Fruit fly (Drosophila melanogaster) whole organism, embryonic: Measurements from ENCODE around the gene CG14535.
A peak's percentile ranks its signal among the peaks of the same experiment; 100 is the strongest.

Experiments used
- Ada2b ChIP-seq: fragments of 200-800 bp; sonication (Bioruptor generic); IDR thresholded peaks from 2 replicates; pipeline ENCODE4 v1.3.6; 2022; ENCODE audit warnings: missing biosample characterization, missing genetic modification characterization
- B-H2 ChIP-seq: fragments of 200-800 bp; sonication (Bioruptor generic); optimal IDR thresholded peaks from 2 replicates; lab custom pipeline; 2018; ENCODE audit warnings: missing biosample characterization, mild to moderate bottlenecking, missing genetic modification characterization
- Bgb ChIP-seq: fragments of 200-800 bp; sonication (Bioruptor generic); IDR thresholded peaks from 2 replicates; pipeline ENCODE4 v1.3.6; 2022; ENCODE audit warnings: missing biosample characterization, missing genetic modification characterization; ENCODE audit not compliant: partially characterized antibody
- CG10543 ChIP-seq: fragments of 200-800 bp; sonication (Bioruptor generic); optimal IDR thresholded peaks from 3 replicates; lab custom pipeline; 2017; ENCODE audit warnings: missing biosample characterization, mild to moderate bottlenecking, missing genetic modification characterization, moderate library complexity
- CG10565 ChIP-seq: fragments of 200-800 bp; sonication (Bioruptor generic); optimal IDR thresholded peaks from 3 replicates; lab custom pipeline; 2016; ENCODE audit warnings: missing biosample characterization, mild to moderate bottlenecking, missing genetic modification characterization
- CG12071 ChIP-seq: fragments of 200-800 bp; sonication (Bioruptor generic); optimal IDR thresholded peaks from 3 replicates; lab custom pipeline; 2018; ENCODE audit warnings: missing biosample characterization, mild to moderate bottlenecking, missing genetic modification characterization
- CG13424 ChIP-seq: fragments of 200-800 bp; sonication (Bioruptor generic); optimal IDR thresholded peaks from 2 replicates; lab custom pipeline; 2019; ENCODE audit warnings: missing biosample characterization, mild to moderate bottlenecking, missing genetic modification characterization, moderate library complexity
- CG15269 ChIP-seq: fragments of 200-800 bp; sonication (Bioruptor generic); optimal IDR thresholded peaks from 2 replicates; lab custom pipeline; 2018; ENCODE audit warnings: missing biosample characterization, mild to moderate bottlenecking, missing genetic modification characterization, moderate library complexity
- CG15601 ChIP-seq: fragments of 200-800 bp; sonication (Bioruptor generic); optimal IDR thresholded peaks from 3 replicates; lab custom pipeline; 2019; ENCODE audit warnings: missing biosample characterization, mild to moderate bottlenecking, missing genetic modification characterization, moderate library complexity
- CG15696 ChIP-seq: fragments of 200-800 bp; sonication (Bioruptor generic); optimal IDR thresholded peaks from 2 replicates; lab custom pipeline; 2019; ENCODE audit warnings: missing biosample characterization, mild to moderate bottlenecking, missing genetic modification characterization, moderate library complexity
- CG1603 ChIP-seq: fragments of 200-800 bp; sonication (Bioruptor generic); optimal IDR thresholded peaks from 2 replicates; lab custom pipeline; 2019; ENCODE audit warnings: missing biosample characterization, mild to moderate bottlenecking, missing genetic modification characterization, moderate library complexity
- CG17802 ChIP-seq: fragments of 200-800 bp; sonication (Bioruptor generic); optimal IDR thresholded peaks from 2 replicates; lab custom pipeline; 2018; ENCODE audit warnings: missing biosample characterization, mild to moderate bottlenecking, missing genetic modification characterization, moderate library complexity
- CG30403 ChIP-seq: fragments of 200-800 bp; sonication (Bioruptor generic); optimal IDR thresholded peaks from 3 replicates; lab custom pipeline; 2016; ENCODE audit warnings: missing biosample characterization, missing genetic modification characterization
- CG31224 ChIP-seq: fragments of 200-800 bp; sonication (Bioruptor generic); IDR thresholded peaks from 2 replicates; pipeline ENCODE4 v1.3.6; 2022; ENCODE audit warnings: missing biosample characterization, missing genetic modification characterization
- CG4328 ChIP-seq: fragments of 200-800 bp; sonication (Bioruptor generic); optimal IDR thresholded peaks from 3 replicates; lab custom pipeline; 2017; ENCODE audit warnings: missing biosample characterization, missing genetic modification reagents, missing genetic modification characterization
- CG4424 ChIP-seq: fragments of 200-800 bp; sonication (Bioruptor generic); optimal IDR thresholded peaks from 3 replicates; lab custom pipeline; 2016; ENCODE audit warnings: missing biosample characterization, missing genetic modification characterization
- CG4854 ChIP-seq: fragments of 200-800 bp; sonication (Bioruptor generic); optimal IDR thresholded peaks from 2 replicates; lab custom pipeline; 2016; ENCODE audit warnings: missing biosample characterization, missing genetic modification characterization, inconsistent platforms
- CG6854 ChIP-seq: fragments of 200-800 bp; sonication (Bioruptor generic); optimal IDR thresholded peaks from 3 replicates; lab custom pipeline; 2017; ENCODE audit warnings: missing biosample characterization, mild to moderate bottlenecking, missing genetic modification characterization
- CG7963 ChIP-seq: fragments of 200-800 bp; sonication (Bioruptor generic); IDR thresholded peaks from 3 replicates; pipeline ENCODE4 v1.3.6; 2022; ENCODE audit warnings: missing biosample characterization, missing genetic modification characterization; ENCODE audit not compliant: partially characterized antibody
- CG7987 ChIP-seq: fragments of 200-800 bp; sonication (Bioruptor generic); optimal IDR thresholded peaks from 2 replicates; lab custom pipeline; 2018; ENCODE audit warnings: missing biosample characterization, mild to moderate bottlenecking, missing genetic modification characterization, moderate library complexity
- CG8944 ChIP-seq: fragments of 200-800 bp; sonication (Bioruptor generic); optimal IDR thresholded peaks from 3 replicates; lab custom pipeline; 2016; ENCODE audit warnings: missing biosample characterization, missing genetic modification characterization
- CG9437 ChIP-seq: fragments of 200-800 bp; sonication (Bioruptor generic); optimal IDR thresholded peaks from 2 replicates; lab custom pipeline; 2018; ENCODE audit warnings: missing biosample characterization, mild to moderate bottlenecking, missing genetic modification characterization
- Chrac-16 ChIP-seq: fragments of 200-800 bp; sonication (Bioruptor generic); optimal IDR thresholded peaks from 3 replicates; lab custom pipeline; 2016; ENCODE audit warnings: missing biosample characterization, missing genetic modification characterization
- CrebB ChIP-seq: fragments of 200-800 bp; sonication (Bioruptor generic); optimal IDR thresholded peaks from 3 replicates; lab custom pipeline; 2018; ENCODE audit warnings: missing biosample characterization, mild to moderate bottlenecking, missing genetic modification characterization
- D19B ChIP-seq: fragments of 200-800 bp; sonication (Bioruptor generic); optimal IDR thresholded peaks from 2 replicates; lab custom pipeline; 2017; ENCODE audit warnings: missing biosample characterization, mild to moderate bottlenecking, missing genetic modification characterization
- Dbx ChIP-seq: fragments of 200-800 bp; sonication (Bioruptor generic); IDR thresholded peaks from 3 replicates; pipeline ENCODE4 v1.3.6; 2022; ENCODE audit warnings: missing biosample characterization, missing genetic modification characterization
- Ets65A ChIP-seq: fragments of 200-800 bp; sonication (Bioruptor generic); peaks from one replicate; lab custom pipeline; 2016; ENCODE audit warnings: missing biosample characterization, missing genetic modification characterization
- Hey ChIP-seq: fragments of 200-800 bp; sonication (Bioruptor generic); optimal IDR thresholded peaks from 3 replicates; lab custom pipeline; 2018; ENCODE audit warnings: missing biosample characterization, mild to moderate bottlenecking, missing genetic modification characterization
- Hmx ChIP-seq: fragments of 200-800 bp; sonication (Bioruptor generic); optimal IDR thresholded peaks from 2 replicates; lab custom pipeline; 2016; ENCODE audit warnings: missing biosample characterization, missing genetic modification characterization
- Hr3 ChIP-seq: fragments of 200-800 bp; sonication (Bioruptor generic); optimal IDR thresholded peaks from 3 replicates; lab custom pipeline; 2016; ENCODE audit warnings: missing biosample characterization, missing genetic modification characterization
- Lhr ChIP-seq: fragments of 200-800 bp; sonication (Bioruptor generic); optimal IDR thresholded peaks from 3 replicates; lab custom pipeline; 2017; ENCODE audit warnings: mild to moderate bottlenecking, missing biosample characterization, missing genetic modification reagents, missing genetic modification characterization
- Ravus ChIP-seq: fragments of 200-800 bp; sonication (Bioruptor generic); IDR thresholded peaks from 2 replicates; pipeline ENCODE4 v1.3.6; 2022; ENCODE audit warnings: missing biosample characterization, missing genetic modification characterization
- al ChIP-seq: fragments of 200-800 bp; sonication (Bioruptor generic); IDR thresholded peaks from 2 replicates; pipeline ENCODE4 v1.3.6; 2022; ENCODE audit warnings: missing biosample characterization, missing genetic modification characterization
- ash1 ChIP-seq: fragments of 200-800 bp; sonication (Bioruptor generic); optimal IDR thresholded peaks from 2 replicates; lab custom pipeline; 2018; ENCODE audit warnings: missing biosample characterization, mild to moderate bottlenecking, missing genetic modification characterization
- az2 ChIP-seq: fragments of 200-800 bp; sonication (Bioruptor generic); optimal IDR thresholded peaks from 3 replicates; lab custom pipeline; 2016; ENCODE audit warnings: missing biosample characterization, missing genetic modification characterization
- bab2 ChIP-seq: fragments of 200-800 bp; sonication (Bioruptor generic); optimal IDR thresholded peaks from 2 replicates; lab custom pipeline; 2016; ENCODE audit warnings: missing biosample characterization, missing genetic modification characterization
- croc ChIP-seq: fragments of 200-800 bp; sonication (Bioruptor generic); conservative IDR thresholded peaks from 3 replicates; pipeline ENCODE4 v1.3.6; 2022; ENCODE audit warnings: missing biosample characterization, missing genetic modification characterization
- dmrt11E ChIP-seq: fragments of 200-800 bp; sonication (Bioruptor generic); optimal IDR thresholded peaks from 3 replicates; lab custom pipeline; 2018; ENCODE audit warnings: missing biosample characterization, mild to moderate bottlenecking, missing genetic modification characterization, moderate library complexity
- gfzf ChIP-seq: fragments of 200-800 bp; sonication (Bioruptor generic); optimal IDR thresholded peaks from 2 replicates; lab custom pipeline; 2016; ENCODE audit warnings: missing biosample characterization, mild to moderate bottlenecking, missing genetic modification characterization, moderate library complexity
- ham ChIP-seq: fragments of 200-800 bp; sonication (Bioruptor generic); IDR thresholded peaks from 2 replicates; pipeline ENCODE4 v1.3.6; 2022; ENCODE audit warnings: missing biosample characterization, missing genetic modification characterization
- jigr1 ChIP-seq: fragments of 200-800 bp; sonication (Bioruptor generic); IDR thresholded peaks from 3 replicates; pipeline ENCODE4 v1.3.6; 2022; ENCODE audit warnings: missing biosample characterization, missing genetic modification characterization
- mld ChIP-seq: fragments of 200-800 bp; sonication (Bioruptor generic); IDR thresholded peaks from 3 replicates; pipeline ENCODE4 v1.3.6; 2022; ENCODE audit warnings: missing biosample characterization, missing genetic modification characterization; ENCODE audit not compliant: partially characterized antibody
- nom ChIP-seq: fragments of 200-800 bp; sonication (Bioruptor generic); optimal IDR thresholded peaks from 2 replicates; lab custom pipeline; 2017; ENCODE audit warnings: missing biosample characterization, missing genetic modification characterization, mild to moderate bottlenecking, moderate library complexity, missing genetic modification reagents
- oc ChIP-seq: fragments of 200-800 bp; sonication (Bioruptor generic); optimal IDR thresholded peaks from 2 replicates; lab custom pipeline; 2018; ENCODE audit warnings: missing biosample characterization, mild to moderate bottlenecking, missing genetic modification characterization, moderate library complexity
- onecut ChIP-seq: fragments of 200-800 bp; sonication (Bioruptor generic); IDR thresholded peaks from 2 replicates; pipeline ENCODE4 v1.3.6; 2022; ENCODE audit warnings: missing biosample characterization, missing genetic modification characterization
- ro ChIP-seq: fragments of 200-800 bp; sonication (Bioruptor generic); IDR thresholded peaks from 2 replicates; pipeline ENCODE4 v1.3.6; 2022; ENCODE audit warnings: missing biosample characterization, missing genetic modification characterization
- sens-2 ChIP-seq: fragments of 200-800 bp; sonication (Bioruptor generic); IDR thresholded peaks from 2 replicates; pipeline ENCODE4 v1.3.6; 2022; ENCODE audit warnings: missing biosample characterization, missing genetic modification characterization
- shn ChIP-seq: fragments of 200-800 bp; sonication (Bioruptor generic); optimal IDR thresholded peaks from 3 replicates; lab custom pipeline; 2016; ENCODE audit warnings: missing biosample characterization, missing genetic modification characterization
- sr ChIP-seq: fragments of 200-800 bp; sonication (Bioruptor generic); IDR thresholded peaks from 3 replicates; pipeline ENCODE4 v1.3.6; 2022; ENCODE audit warnings: missing biosample characterization, missing genetic modification characterization

Gene CG14535

DNA sequence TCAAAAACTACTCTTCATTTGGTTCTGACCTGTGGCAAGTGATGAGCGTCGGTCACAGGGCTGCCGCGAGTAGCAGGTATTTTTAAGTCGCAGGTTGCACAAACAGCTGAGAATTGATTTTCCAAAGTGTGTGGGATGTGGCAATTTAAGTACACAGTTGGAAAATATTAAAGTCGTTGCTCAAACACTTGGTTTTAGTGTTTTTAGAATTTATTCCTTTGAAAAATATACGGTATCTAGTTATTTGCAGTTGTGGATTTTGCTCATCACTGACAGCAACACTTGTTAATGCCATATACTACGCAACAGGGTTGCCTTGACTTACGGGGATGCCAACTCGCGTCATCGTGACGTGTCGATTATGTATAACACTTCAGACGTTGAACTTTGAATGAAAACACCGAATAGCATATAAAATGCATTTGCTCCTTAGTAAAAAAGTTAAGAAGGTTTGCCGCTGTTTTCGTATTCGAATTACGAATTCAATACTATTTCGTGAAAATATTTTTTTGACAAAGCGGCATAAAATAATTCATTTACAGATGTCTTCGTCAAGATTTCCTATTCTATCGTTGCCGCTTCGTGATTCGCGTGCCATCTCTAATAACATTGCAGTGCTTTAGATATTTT is 55.4 kb downstream of the CG14535 start, which contains the start of the genes Herp and r2d2 (continued):
- no peak for TF ChIP-seq mld (GFP tag; lab: Robert Waterston, UW)
- peak; percentile 92 for TF ChIP-seq bab2 (GFP tag; lab: Kevin White, UChicago)
- peak; percentile 88 for TF ChIP-seq al (GFP tag; lab: Robert Waterston, UW)
- TF ChIP-seq shn = peak; percentile 96
- TF ChIP-seq CG4854 (GFP tag; lab: Kevin White, UChicago) = peak; percentile 73
- TF ChIP-seq Lhr (GFP tag; lab: Kevin White, UChicago) = peak; percentile 71
- TF ChIP-seq CG4424 = peak; percentile 93
- TF ChIP-seq Dbx (GFP tag; lab: Robert Waterston, UW) = peak; percentile 94
- TF ChIP-seq CG8944 (GFP tag; lab: Kevin White, UChicago) = peak; percentile 93
- TF ChIP-seq B-H2 (GFP tag; lab: Kevin White, UChicago) = peak; percentile 94
- peak; percentile 38 for TF ChIP-seq gfzf
- TF ChIP-seq Hr3 = peak; percentile 91
- TF ChIP-seq CG12071 (GFP tag; lab: Kevin White, UChicago) = peak; percentile 84
- TF ChIP-seq ash1 (GFP tag; lab: Kevin White, UChicago) = peak; percentile 55
- peak; percentile 65 for TF ChIP-seq CG17802 (tag; lab: Kevin White, UChicago)
- peak; percentile 84 for TF ChIP-seq D19B (GFP tag; lab: Kevin White, UChicago)
- peak; percentile 80; the same call in 2 of the 3 replicates for TF ChIP-seq jigr1 (GFP tag; lab: Robert Waterston, UW)
- peak; percentile 82 for TF ChIP-seq CG6854
- peak; percentile 87 for TF ChIP-seq nom
- peak; percentile 75 for TF ChIP-seq CG9437 (GFP tag; lab: Kevin White, UChicago)
- TF ChIP-seq CrebB (tag; lab: Kevin White, UChicago) = peak; percentile 81
- TF ChIP-seq Hmx (GFP tag; lab: Kevin White, UChicago) = peak; percentile 83
- peak; percentile 82 for TF ChIP-seq Hey (tag; lab: Kevin White, UChicago)
- TF ChIP-seq dmrt11E = peak; percentile 85
- peak; percentile 86 for TF ChIP-seq Ada2b (GFP tag; lab: Robert Waterston, UW)
- TF ChIP-seq Bgb (GFP tag; lab: Robert Waterston, UW) = peak; percentile 77
- TF ChIP-seq ro = peak; percentile 67
- TF ChIP-seq CG15269 (tag; lab: Kevin White, UChicago) = peak; percentile 90
- TF ChIP-seq oc (tag; lab: Kevin White, UChicago) = no peak
- TF ChIP-seq croc (GFP tag; lab: Robert Waterston, UW) = peak; percentile 70
- TF ChIP-seq CG7987 (GFP tag; lab: Kevin White, UChicago) = peak; percentile 82
- TF ChIP-seq onecut = peak; percentile 86
- TF ChIP-seq CG10543 (GFP tag; lab: Kevin White, UChicago) = peak; percentile 97
- peak; percentile 91 for TF ChIP-seq CG15696 (tag; lab: Kevin White, UChicago)
- TF ChIP-seq Chrac-16 (GFP tag; lab: Kevin White, UChicago) = peak; percentile 90
- peak; percentile 99 for TF ChIP-seq Ets65A
- peak; percentile 43; the same call in 1 of the 2 replicates for TF ChIP-seq sens-2
- TF ChIP-seq CG4328 = peak; percentile 92
- peak; percentile 63 for TF ChIP-seq Ravus
- TF ChIP-seq sr (GFP tag; lab: Robert Waterston, UW) = peak; percentile 44; the same call in 1 of the 3 replicates
- TF ChIP-seq ham (GFP tag; lab: Robert Waterston, UW) = peak; percentile 65
- peak; percentile 96 for TF ChIP-seq CG30403 (GFP tag; lab: Kevin White, UChicago)
- peak; percentile 89 for TF ChIP-seq az2 (GFP tag; lab: Kevin White, UChicago)
- TF ChIP-seq CG7963 (GFP tag; lab: Robert Waterston, UW) = no peak
- peak; percentile 85 for TF ChIP-seq CG15601 (tag; lab: Kevin White, UChicago)
- peak; percentile 90 for TF ChIP-seq CG1603 (tag; lab: Kevin White, UChicago)
- peak; percentile 74 for TF ChIP-seq CG10565
- TF ChIP-seq CG13424 (tag; lab: Kevin White, UChicago) = peak; percentile 94
- peak; percentile 81 for TF ChIP-seq CG31224 (GFP tag; lab: Robert Waterston, UW)
